Fruit fly (Drosophila melanogaster): ENCODE data around the gene CG14260.

The CG14260 gene

DNA sequence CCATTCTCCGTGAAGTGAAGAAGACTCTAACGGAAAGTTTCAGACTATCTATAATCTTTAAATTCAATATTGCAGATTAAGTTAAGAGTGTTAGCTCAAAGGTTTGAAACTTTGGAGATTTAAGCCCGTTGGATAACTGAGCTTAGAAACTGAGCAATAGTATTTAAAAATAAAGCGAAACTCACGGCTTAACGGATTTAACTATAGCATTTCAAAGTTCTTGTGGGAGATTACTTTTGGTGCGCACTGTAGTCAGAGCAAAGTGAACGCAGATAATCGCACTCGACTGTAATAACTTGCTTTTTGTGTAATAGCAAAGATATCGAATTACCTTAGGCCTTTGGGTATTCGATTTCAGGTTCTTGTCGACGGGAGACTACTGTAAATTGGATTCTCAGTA lies 17.0 kb downstream of the CG14260 start, which contains the start of gene mrt (continued):
- TF ChIP-seq CG17829 (tag; optimal IDR thresholded peaks at IDR 0.05): peak; percentile 32
- peak; percentile 54 for TF ChIP-seq pum (GFP tag; optimal IDR thresholded peaks at IDR 0.05)
- TF ChIP-seq CG2199 (GFP tag; IDR thresholded peaks at IDR 0.05): no peak
- TF ChIP-seq CG6854 (GFP tag; optimal IDR thresholded peaks at IDR 0.05): no peak
- TF ChIP-seq MESR4 (GFP tag; optimal IDR thresholded peaks at IDR 0.05): no peak
- peak; percentile 61 for TF ChIP-seq her (GFP tag; optimal IDR thresholded peaks at IDR 0.05)
- TF ChIP-seq z (GFP tag; IDR thresholded peaks at IDR 0.05): no peak
- TF ChIP-seq al (GFP tag; IDR thresholded peaks at IDR 0.05): peak; percentile 61; the same call in 1 of the 2 replicates
- peak; percentile 19 for TF ChIP-seq sug (tag; optimal IDR thresholded peaks at IDR 0.05)
- TF ChIP-seq eyg (GFP tag; optimal IDR thresholded peaks at IDR 0.05): no peak
- no peak for TF ChIP-seq br (optimal IDR thresholded peaks at IDR 0.05)
- no peak for TF ChIP-seq CG2202 (tag; optimal IDR thresholded peaks at IDR 0.05)
- peak; percentile 45 for TF ChIP-seq Xbp1 (GFP tag; optimal IDR thresholded peaks at IDR 0.05)
- TF ChIP-seq toy (GFP tag; IDR thresholded peaks at IDR 0.05): no peak
- 0 out of 2 replicates have a peak, but pooled peaks have one; percentile 9 for TF ChIP-seq CG43689 (GFP tag; IDR thresholded peaks at IDR 0.05)
- no peak for TF ChIP-seq twi (tag; optimal IDR thresholded peaks at IDR 0.05)
- peak; percentile 39; the same call in 1 of the 2 replicates for TF ChIP-seq Xrp1 (GFP tag; IDR thresholded peaks at IDR 0.05)
- peak; percentile 61 for TF ChIP-seq dmrt99B (tag; optimal IDR thresholded peaks at IDR 0.05)
- peak; percentile 21; the same call in 1 of the 3 replicates for TF ChIP-seq CG34422 (GFP tag; IDR thresholded peaks at IDR 0.05)
- no peak for TF ChIP-seq CG34224 (GFP tag; IDR thresholded peaks at IDR 0.05; ENCODE audit: partially characterized antibody)
- TF ChIP-seq CG10366 (GFP tag; IDR thresholded peaks at IDR 0.05): peak; percentile 38
- no peak for TF ChIP-seq gcm (GFP tag; optimal IDR thresholded peaks at IDR 0.05)
- peak in 1 of 2 experiments; percentile 35 for TF ChIP-seq bsh (GFP tag; optimal IDR thresholded peaks at IDR 0.05)
- TF ChIP-seq grn (GFP tag; optimal IDR thresholded peaks at IDR 0.05): no peak
- peak; percentile 62 for TF ChIP-seq Hmr (GFP tag; optimal IDR thresholded peaks at IDR 0.05)
- TF ChIP-seq nerfin-1 (tag; optimal IDR thresholded peaks at IDR 0.05): no peak
- peak; percentile 45 for TF ChIP-seq Ssrp (tag; optimal IDR thresholded peaks at IDR 0.05)
- TF ChIP-seq Dfd (GFP tag; optimal IDR thresholded peaks at IDR 0.05): no peak
- TF ChIP-seq Mes4 (GFP tag; optimal IDR thresholded peaks at IDR 0.05): no peak
- no peak for TF ChIP-seq CG10462 (GFP tag; optimal IDR thresholded peaks at IDR 0.05)
- TF ChIP-seq CG11504 (tag; optimal IDR thresholded peaks at IDR 0.05): peak; percentile 63
- TF ChIP-seq CG2120 (GFP tag; optimal IDR thresholded peaks at IDR 0.05): peak; percentile 85
- no peak for TF ChIP-seq CG15696 (tag; optimal IDR thresholded peaks at IDR 0.05)
- TF ChIP-seq insv (GFP tag; optimal IDR thresholded peaks at IDR 0.05): no peak
- TF ChIP-seq fd64A (GFP tag; optimal IDR thresholded peaks at IDR 0.05): no peak
- no peak for TF ChIP-seq CG6654 (GFP tag; optimal IDR thresholded peaks at IDR 0.05)
- peak; percentile 61 for TF ChIP-seq CG18619 (GFP tag; optimal IDR thresholded peaks at IDR 0.05)
- peak; percentile 0 for TF ChIP-seq CG7928 (GFP tag; optimal IDR thresholded peaks at IDR 0.05)
- TF ChIP-seq CG14667 (GFP tag; IDR thresholded peaks at IDR 0.05): no peak
- peak; percentile 19 for TF ChIP-seq slp2 (GFP tag; optimal IDR thresholded peaks at IDR 0.05)
- peak; percentile 10; the same call in 1 of the 2 replicates for TF ChIP-seq amos (GFP tag; IDR thresholded peaks at IDR 0.05; ENCODE audit: partially characterized antibody)
- no peak for TF ChIP-seq CG1832 (GFP tag; optimal IDR thresholded peaks at IDR 0.05)
- TF ChIP-seq Dek (tag; optimal IDR thresholded peaks at IDR 0.05): peak; percentile 66
- no peak for TF ChIP-seq CG31388 (GFP tag; optimal IDR thresholded peaks at IDR 0.05)
- peak; percentile 79 for TF ChIP-seq Meics (GFP tag; optimal IDR thresholded peaks at IDR 0.05)
- TF ChIP-seq ttk (GFP tag; IDR thresholded peaks at IDR 0.05): no peak
- peak; percentile 49 for TF ChIP-seq CG15514 (GFP tag; optimal IDR thresholded peaks at IDR 0.05)
- TF ChIP-seq CG1792 (GFP tag; optimal IDR thresholded peaks at IDR 0.05): peak; percentile 10
- peak; percentile 15 for TF ChIP-seq CG11723 (GFP tag; optimal IDR thresholded peaks at IDR 0.05)
- TF ChIP-seq lilli (GFP tag; optimal IDR thresholded peaks at IDR 0.05): peak; percentile 83
- TF ChIP-seq Hr51 (GFP tag; optimal IDR thresholded peaks at IDR 0.05): peak; percentile 14 to 67
